Fruit fly (Drosophila melanogaster) S2 (cell line): ENCODE data around the gene CG33290.

Source experiments
- CG8478 ChIP-seq: fragments of >200 bp; optimal IDR thresholded peaks from 2 replicates; lab custom pipeline; 2018
- CTCF ChIP-seq, 2 experiments: fragments of >200 bp; optimal IDR thresholded peaks; 2 replicates each; lab custom pipeline; 2018

dm6 chr3L:21516716-21517266, 25.4 kb upstream of the CG33290 start:
- TF ChIP-seq CG8478 (lab: Kevin White, UChicago) (no peak), CTCF (optimal IDR thresholded peaks at IDR 0.05; lab: Kevin White, UChicago) (no peak)
